Worm (Caenorhabditis elegans): ENCODE results near the gene nlp-36.

Gene nlp-36

DNA sequence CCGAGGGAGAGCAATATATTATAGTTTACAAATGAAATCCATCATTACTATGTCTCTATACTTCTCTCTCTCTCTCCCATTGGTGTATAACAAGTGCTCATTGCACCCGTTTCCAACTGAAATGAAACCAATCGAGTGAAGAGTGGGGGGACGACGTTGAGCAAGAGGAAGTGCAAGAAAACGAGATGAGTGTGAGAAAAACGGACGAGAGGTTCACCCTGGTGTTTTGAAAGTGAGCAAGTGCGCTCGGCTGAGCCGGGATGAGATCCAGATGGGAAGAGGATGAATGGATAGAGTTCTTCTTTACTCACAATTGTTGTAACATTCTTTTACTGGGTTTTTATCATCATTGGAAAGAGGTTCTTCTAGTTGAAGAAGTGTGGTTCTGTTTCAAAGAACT is 4.8 kb upstream of the nlp-36 start:
- TF ChIP-seq nhr-2 (tag; optimal IDR thresholded peaks at IDR 0.05): no peak
- TF ChIP-seq sptf-1 (tag; optimal IDR thresholded peaks at IDR 0.05): no peak
- no peak for TF ChIP-seq nhr-28 (tag; optimal IDR thresholded peaks at IDR 0.05)
- peak; percentile 36 for TF ChIP-seq ces-1 (GFP tag; optimal IDR thresholded peaks at IDR 0.05)
- TF ChIP-seq ceh-83 (GFP tag; optimal IDR thresholded peaks at IDR 0.05): no peak
- TF ChIP-seq lin-13 (tag; optimal IDR thresholded peaks at IDR 0.05): no peak
- no peak for TF ChIP-seq ham-2 (GFP tag; optimal IDR thresholded peaks at IDR 0.05)
- TF ChIP-seq cnd-1 (tag; optimal IDR thresholded peaks at IDR 0.05): peak; percentile 19
- no peak for TF ChIP-seq ceh-43 (GFP tag; optimal IDR thresholded peaks at IDR 0.05)
- TF ChIP-seq ztf-11 (tag; optimal IDR thresholded peaks at IDR 0.05): no peak
- no peak for TF ChIP-seq M03D4.4 (tag; optimal IDR thresholded peaks at IDR 0.05)
- TF ChIP-seq unc-39 (tag; optimal IDR thresholded peaks at IDR 0.05): no peak
- no peak for TF ChIP-seq bed-3 (GFP tag; optimal IDR thresholded peaks at IDR 0.05)
- no peak for TF ChIP-seq flh-1 (GFP tag; optimal IDR thresholded peaks at IDR 0.05)
- no peak for TF ChIP-seq snpc-4 (tag; optimal IDR thresholded peaks at IDR 0.05)
- no peak for TF ChIP-seq mls-2 (tag; optimal IDR thresholded peaks at IDR 0.05)
- no peak for TF ChIP-seq mep-1 (tag; optimal IDR thresholded peaks at IDR 0.05)
- TF ChIP-seq sem-2 (GFP tag; optimal IDR thresholded peaks at IDR 0.05): no peak
- TF ChIP-seq elt-3 (tag; optimal IDR thresholded peaks at IDR 0.05): no peak
- no peak for TF ChIP-seq elt-1 (tag; optimal IDR thresholded peaks at IDR 0.05; ENCODE audit: borderline replicate concordance, insufficient read depth)
- TF ChIP-seq ceh-39 (tag; optimal IDR thresholded peaks at IDR 0.05): no peak
- peak; percentile 20 for TF ChIP-seq unc-62 (GFP tag; optimal IDR thresholded peaks at IDR 0.05)
- TF ChIP-seq hlh-1 (tag; optimal IDR thresholded peaks at IDR 0.05): peak; percentile 76
- TF ChIP-seq blmp-1 (tag; optimal IDR thresholded peaks at IDR 0.05): no peak
- no peak for TF ChIP-seq zip-8 (tag; optimal IDR thresholded peaks at IDR 0.05)
- no peak for TF ChIP-seq nhr-12 (tag; optimal IDR thresholded peaks at IDR 0.05)
- TF ChIP-seq unc-120 (tag; optimal IDR thresholded peaks at IDR 0.05; ENCODE audit: poor library complexity, severe bottlenecking): no peak
- peak; percentile 29 for TF ChIP-seq mab-5 (tag; optimal IDR thresholded peaks at IDR 0.05)
- no peak for TF ChIP-seq nhr-237 (tag; optimal IDR thresholded peaks at IDR 0.05)
- no peak for TF ChIP-seq tbx-8 (GFP tag; optimal IDR thresholded peaks at IDR 0.05)
- TF ChIP-seq nhr-76 (tag; optimal IDR thresholded peaks at IDR 0.05): no peak
- TF ChIP-seq drap-1 (GFP tag; optimal IDR thresholded peaks at IDR 0.05): no peak
- no peak for TF ChIP-seq pha-4 (tag; optimal IDR thresholded peaks at IDR 0.05)
- TF ChIP-seq lsy-2 (tag; optimal IDR thresholded peaks at IDR 0.05): no peak
- no peak for TF ChIP-seq lin-32 (GFP tag; optimal IDR thresholded peaks at IDR 0.05)

DNA sequence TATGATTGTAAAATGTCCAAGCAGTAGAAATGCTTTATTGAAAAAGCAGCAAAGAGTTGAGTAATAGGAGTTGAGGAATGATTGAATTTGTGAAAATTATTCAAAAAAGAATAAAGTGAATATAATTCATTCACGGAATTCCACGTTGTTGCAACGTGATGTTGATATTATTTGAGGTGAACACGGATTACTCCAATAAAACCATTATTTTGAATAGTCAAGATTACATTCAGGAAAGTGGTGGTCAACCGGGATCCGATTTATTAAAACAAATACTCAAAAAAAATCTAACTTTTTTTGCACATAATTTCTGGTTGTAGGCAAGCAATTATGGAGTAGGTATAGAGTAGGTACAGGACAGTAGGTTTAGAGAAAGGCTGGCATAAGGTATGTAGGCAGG is 3.2 kb upstream of the nlp-36 start, which contains the start of gene bre-3:
Gene bre-3, minus strand, starts transcription at position 101 of the 400 bp plus-strand sequence.
- TF ChIP-seq ceh-39 (tag; optimal IDR thresholded peaks at IDR 0.05): no peak
- TF ChIP-seq unc-62 (GFP tag; optimal IDR thresholded peaks at IDR 0.05): no peak

DNA sequence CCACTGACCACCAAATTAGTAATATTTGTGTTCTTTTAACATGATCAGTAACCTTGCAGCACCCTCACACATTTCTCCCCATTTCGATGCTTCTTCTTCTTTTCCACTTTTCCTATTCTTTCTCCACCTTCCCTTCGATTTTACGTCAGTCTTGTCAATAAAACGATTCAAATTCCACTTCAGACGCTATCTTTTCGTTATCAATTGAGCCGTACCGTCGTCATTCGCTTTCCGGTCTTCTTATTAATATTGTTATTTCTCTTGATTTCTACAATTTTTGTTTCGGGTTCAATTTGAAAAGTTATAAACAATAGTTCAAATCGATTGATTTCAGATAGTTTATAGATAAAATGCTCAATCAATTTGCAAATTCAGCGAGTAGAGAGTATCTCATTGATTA is 1.1 kb upstream of the nlp-36 start:
- TF ChIP-seq sptf-1 (tag; optimal IDR thresholded peaks at IDR 0.05): no peak
- no peak for TF ChIP-seq cnd-1 (tag; optimal IDR thresholded peaks at IDR 0.05)
- no peak for TF ChIP-seq ztf-11 (tag; optimal IDR thresholded peaks at IDR 0.05)
- no peak for TF ChIP-seq lsy-2 (tag; optimal IDR thresholded peaks at IDR 0.05)
- no peak for TF ChIP-seq blmp-1 (tag; optimal IDR thresholded peaks at IDR 0.05)
- TF ChIP-seq tbx-8 (GFP tag; optimal IDR thresholded peaks at IDR 0.05): no peak
- no peak for TF ChIP-seq nhr-2 (tag; optimal IDR thresholded peaks at IDR 0.05)
- TF ChIP-seq sem-2 (GFP tag; optimal IDR thresholded peaks at IDR 0.05): no peak
- TF ChIP-seq lin-13 (tag; optimal IDR thresholded peaks at IDR 0.05): no peak
- no peak for TF ChIP-seq unc-39 (tag; optimal IDR thresholded peaks at IDR 0.05)
- no peak for TF ChIP-seq nhr-76 (tag; optimal IDR thresholded peaks at IDR 0.05)
- TF ChIP-seq ceh-39 (tag; optimal IDR thresholded peaks at IDR 0.05): no peak
- no peak for TF ChIP-seq nhr-12 (tag; optimal IDR thresholded peaks at IDR 0.05)
- no peak for TF ChIP-seq drap-1 (GFP tag; optimal IDR thresholded peaks at IDR 0.05)
- no peak for TF ChIP-seq ceh-83 (GFP tag; optimal IDR thresholded peaks at IDR 0.05)

DNA sequence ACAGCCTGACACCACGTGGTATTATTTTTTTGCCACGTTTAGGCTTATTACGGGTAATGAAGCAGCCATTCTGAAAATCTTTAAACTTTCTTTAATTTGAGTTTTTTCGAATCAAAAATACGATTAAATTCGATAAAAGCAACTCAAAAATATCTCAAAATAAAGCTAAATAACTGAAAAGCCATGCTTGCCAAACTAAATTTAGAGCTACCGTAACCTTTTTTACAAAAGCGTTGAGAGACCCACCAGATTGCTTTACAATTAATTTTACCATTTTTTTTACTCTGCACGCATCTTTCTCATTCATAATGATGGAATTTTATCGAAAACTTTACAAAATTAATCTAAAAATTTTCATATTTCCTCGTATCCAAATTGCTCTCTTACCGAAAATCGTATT is 504 bp upstream of the nlp-36 start:
- TF ChIP-seq pha-4 (tag; optimal IDR thresholded peaks at IDR 0.05) (no peak), zip-8 (tag; optimal IDR thresholded peaks at IDR 0.05) (no peak), hlh-1 (tag; optimal IDR thresholded peaks at IDR 0.05) (no peak), lin-13 (tag; optimal IDR thresholded peaks at IDR 0.05) (no peak), ces-1 (GFP tag; optimal IDR thresholded peaks at IDR 0.05) (no peak), ztf-11 (tag; optimal IDR thresholded peaks at IDR 0.05) (no peak), mab-5 (tag; optimal IDR thresholded peaks at IDR 0.05) (no peak), nhr-76 (tag; optimal IDR thresholded peaks at IDR 0.05) (no peak), cnd-1 (tag; optimal IDR thresholded peaks at IDR 0.05) (no peak), blmp-1 (tag; optimal IDR thresholded peaks at IDR 0.05) (no peak), unc-39 (tag; optimal IDR thresholded peaks at IDR 0.05) (no peak), ceh-39 (tag; optimal IDR thresholded peaks at IDR 0.05) (no peak), M03D4.4 (tag; optimal IDR thresholded peaks at IDR 0.05) (no peak), nhr-28 (tag; optimal IDR thresholded peaks at IDR 0.05) (no peak), ceh-83 (GFP tag; optimal IDR thresholded peaks at IDR 0.05) (no peak), mep-1 (tag; optimal IDR thresholded peaks at IDR 0.05) (no peak), drap-1 (GFP tag; optimal IDR thresholded peaks at IDR 0.05) (no peak), elt-3 (tag; optimal IDR thresholded peaks at IDR 0.05) (no peak)

All from whole organism, mixed stage, embryonic.